Worm (Caenorhabditis elegans) whole organism, late embryonic: ENCODE measurements around the gene rbm-28.
A peak's percentile ranks its signal among the peaks of the same experiment; 100 is the strongest.

ENCODE experiments used
- ceh-9 ChIP-seq: sonication (generic microtip); optimal IDR thresholded peaks from 2 replicates; lab custom pipeline; 2016; ENCODE audit warnings: mild to moderate bottlenecking, missing genetic modification characterization, inconsistent platforms, missing compliant biosample characterization
- elt-2 ChIP-seq: sonication (generic microtip); optimal IDR thresholded peaks from 2 replicates; lab custom pipeline; 2016; ENCODE audit warnings: missing genetic modification reagents, missing genetic modification characterization, missing compliant biosample characterization
- fkh-6 ChIP-seq: sonication (generic microtip); optimal IDR thresholded peaks from 2 replicates; lab custom pipeline; 2016; ENCODE audit warnings: missing genetic modification characterization, missing compliant biosample characterization
- lin-11 ChIP-seq: fragments of 200-800 bp; sonication (Bioruptor generic); optimal IDR thresholded peaks from 2 replicates; lab custom pipeline; 2018; ENCODE audit warnings: mild to moderate bottlenecking, missing genetic modification characterization, missing compliant biosample characterization
- tbx-7 ChIP-seq: sonication (generic microtip); optimal IDR thresholded peaks from 2 replicates; lab custom pipeline; 2016; ENCODE audit warnings: missing genotype, missing genetic modification characterization, missing compliant biosample characterization

DNA sequence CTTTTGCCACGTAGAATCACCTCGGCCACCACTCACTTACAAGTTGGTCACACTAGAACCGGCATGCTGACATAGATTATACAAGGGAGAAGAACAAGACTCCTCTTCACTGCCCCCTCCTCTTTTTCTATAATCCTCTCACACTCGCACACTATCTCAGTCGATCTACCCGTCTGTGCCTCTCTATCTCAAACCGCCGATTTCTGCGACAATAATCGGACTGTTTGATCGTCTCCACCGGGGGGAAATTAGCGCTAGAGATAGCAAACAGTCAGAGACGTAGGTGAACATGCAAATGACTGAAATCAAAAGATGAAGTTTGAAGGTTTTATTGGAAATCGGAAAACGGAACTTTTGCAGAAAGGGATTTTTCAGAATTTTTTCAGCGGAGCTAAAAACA, 34.6 kb upstream of the rbm-28 start:
- TF ChIP-seq tbx-7 (tag; lab: Kevin White, UChicago), result no peak
- TF ChIP-seq fkh-6, result no peak
- no peak for TF ChIP-seq ceh-9
- no peak for TF ChIP-seq lin-11 (tag; lab: Kevin White, UChicago)
- TF ChIP-seq elt-2 (tag; lab: Kevin White, UChicago), result peak; percentile 54
